Fruit fly (Drosophila melanogaster) whole organism, pupa: Measurements from ENCODE around the gene PAPLA1.

Source experiments
- CG10348 ChIP-seq: fragments of 200-800 bp; sonication (Bioruptor generic); IDR thresholded peaks from 2 replicates; pipeline ENCODE4 v1.3.6; 2022; ENCODE audit warnings: missing biosample characterization, missing genetic modification characterization
- CG12605 ChIP-seq: fragments of 200-800 bp; sonication (Bioruptor generic); IDR thresholded peaks from 2 replicates; pipeline ENCODE4 v1.3.6; 2022; ENCODE audit warnings: missing biosample characterization, missing genetic modification characterization
- CG14655 ChIP-seq: fragments of 200-800 bp; sonication (Bioruptor generic); optimal IDR thresholded peaks from 3 replicates; lab custom pipeline; 2017; ENCODE audit warnings: mild to moderate bottlenecking, missing biosample characterization, missing genetic modification reagents, missing genetic modification characterization
- CG15710 ChIP-seq: fragments of 200-800 bp; sonication (Bioruptor generic); optimal IDR thresholded peaks from 2 replicates; lab custom pipeline; 2018; ENCODE audit warnings: missing biosample characterization, mild to moderate bottlenecking, missing genetic modification characterization, moderate library complexity
- CG32121 ChIP-seq: fragments of 200-800 bp; sonication (Bioruptor generic); IDR thresholded peaks from 2 replicates; pipeline ENCODE4 v1.3.6; 2022; ENCODE audit warnings: missing biosample characterization, missing genetic modification characterization
- CG34367 ChIP-seq: fragments of 200-800 bp; sonication (Bioruptor generic); optimal IDR thresholded peaks from 2 replicates; lab custom pipeline; 2018; ENCODE audit warnings: missing biosample characterization, mild to moderate bottlenecking, missing genetic modification characterization
- D1 ChIP-seq: fragments of 200-800 bp; sonication (Bioruptor generic); optimal IDR thresholded peaks from 2 replicates; lab custom pipeline; 2018; ENCODE audit warnings: missing biosample characterization, mild to moderate bottlenecking, missing genetic modification characterization, moderate library complexity
- EcR ChIP-seq: fragments of 200-800 bp; sonication (Bioruptor generic); optimal IDR thresholded peaks from 3 replicates; lab custom pipeline; 2019; ENCODE audit warnings: missing biosample characterization, missing genetic modification characterization, mild to moderate bottlenecking, moderate library complexity, missing genetic modification reagents
- Ets98B ChIP-seq: fragments of 200-800 bp; sonication (Bioruptor generic); IDR thresholded peaks from 2 replicates; pipeline ENCODE4 v1.3.6; 2022; ENCODE audit warnings: missing biosample characterization, missing genetic modification characterization
- Pif1A ChIP-seq: fragments of 200-800 bp; sonication (Bioruptor generic); optimal IDR thresholded peaks from 3 replicates; lab custom pipeline; 2016; ENCODE audit warnings: missing biosample characterization, missing genetic modification characterization
- Pif1B ChIP-seq: fragments of 200-800 bp; sonication (Bioruptor generic); optimal IDR thresholded peaks from 3 replicates; lab custom pipeline; 2016; ENCODE audit warnings: missing biosample characterization, missing genetic modification characterization
- gl ChIP-seq: fragments of 200-800 bp; sonication (Bioruptor generic); optimal IDR thresholded peaks from 2 replicates; lab custom pipeline; 2018; ENCODE audit warnings: missing biosample characterization, mild to moderate bottlenecking, missing genetic modification characterization
- rn ChIP-seq: fragments of 200-800 bp; sonication (Bioruptor generic); IDR thresholded peaks from 2 replicates; pipeline ENCODE4 v1.3.6; 2022; ENCODE audit warnings: missing biosample characterization, missing genetic modification characterization

dm6 chr2L:8185008-8185407, 25.6 kb upstream of the PAPLA1 start:
- TF ChIP-seq CG14655 (no peak), Ets98B (no peak), Pif1A (GFP tag; lab: Kevin White, UChicago) (no peak), Pif1B (no peak), CG12605 (GFP tag; lab: Robert Waterston, UW) (no peak), CG15710 (tag; lab: Kevin White, UChicago) (no peak), rn (no peak), CG32121 (GFP tag; lab: Robert Waterston, UW) (no peak), EcR (GFP tag; lab: Kevin White, UChicago) (no peak), D1 (tag; lab: Kevin White, UChicago) (no peak), CG34367 (tag; lab: Kevin White, UChicago) (no peak), gl (tag; lab: Kevin White, UChicago) (no peak), CG10348 (no peak)
